Fruit fly (Drosophila melanogaster) whole organism, wandering third instar larva: ENCODE data around the gene CG11975.
A peak's percentile ranks its signal among the peaks of the same experiment; 100 is the strongest.

ENCODE experiments used
- Abd-B ChIP-seq: fragments of >200 bp; optimal IDR thresholded peaks from 2 replicates; lab custom pipeline; 2017; ENCODE audit warnings: missing biosample characterization, missing genetic modification characterization
- CG32264 ChIP-seq: fragments of 200-800 bp; sonication (Bioruptor generic); optimal IDR thresholded peaks from 2 replicates; lab custom pipeline; 2016; ENCODE audit warnings: missing biosample characterization, missing genetic modification characterization
- CG9705 ChIP-seq: fragments of 200-800 bp; sonication (Bioruptor generic); optimal IDR thresholded peaks from 2 replicates; lab custom pipeline; 2018; ENCODE audit warnings: missing biosample characterization, mild to moderate bottlenecking, missing genetic modification characterization
- CrebA ChIP-seq: fragments of 200-800 bp; sonication (Bioruptor generic); optimal IDR thresholded peaks from 2 replicates; lab custom pipeline; 2016; ENCODE audit warnings: missing biosample characterization, mild to moderate bottlenecking, missing genetic modification characterization, borderline replicate concordance
- Dif ChIP-seq: fragments of 200-275, 200-300 bp; sonication (Bioruptor generic); optimal IDR thresholded peaks from 2 replicates; lab custom pipeline; 2018; ENCODE audit warnings: missing biosample characterization, missing genetic modification characterization; ENCODE audit not compliant: partially characterized antibody
- GATAd ChIP-seq: sonication (Bioruptor generic); optimal IDR thresholded peaks from 2 replicates; lab custom pipeline; 2016; ENCODE audit warnings: missing biosample characterization, missing genetic modification characterization
- HLH106 ChIP-seq: fragments of 200-800 bp; optimal IDR thresholded peaks from 3 replicates; lab custom pipeline; 2019; ENCODE audit warnings: missing biosample characterization, mild to moderate bottlenecking, missing genetic modification characterization, moderate library complexity
- Hnf4 ChIP-seq: fragments of 200-800 bp; sonication (Bioruptor generic); optimal IDR thresholded peaks from 2 replicates; lab custom pipeline; 2016; ENCODE audit warnings: missing biosample characterization, mild to moderate bottlenecking, missing genetic modification characterization
- Hr78 ChIP-seq: fragments of >200 bp; optimal IDR thresholded peaks from 2 replicates; lab custom pipeline; 2017; ENCODE audit warnings: missing biosample characterization, missing genetic modification characterization
- Hr83 ChIP-seq: fragments of 200-300 bp; sonication (Bioruptor generic); optimal IDR thresholded peaks from 2 replicates; lab custom pipeline; 2016; ENCODE audit warnings: missing biosample characterization, mild to moderate bottlenecking, missing genetic modification characterization, moderate library complexity; ENCODE audit not compliant: poor library complexity, severe bottlenecking
- Jra ChIP-seq: sonication (Bioruptor generic); optimal IDR thresholded peaks from 2 replicates; lab custom pipeline; 2016; ENCODE audit warnings: missing biosample characterization, missing genetic modification characterization
- Mio ChIP-seq: sonication (Bioruptor generic); optimal IDR thresholded peaks from 2 replicates; lab custom pipeline; 2016; ENCODE audit warnings: missing biosample characterization, missing genetic modification characterization
- Myc ChIP-seq: fragments of >200 bp; optimal IDR thresholded peaks from 2 replicates; lab custom pipeline; 2017
- N ChIP-seq: fragments of >200 bp; optimal IDR thresholded peaks from 2 replicates; lab custom pipeline; 2018; ENCODE audit warnings: missing biosample characterization, missing external identifiers, missing genetic modification characterization
- OdsH ChIP-seq: fragments of 200-800 bp; sonication (Bioruptor generic); optimal IDR thresholded peaks from 2 replicates; lab custom pipeline; 2016; ENCODE audit warnings: missing biosample characterization, mild to moderate bottlenecking, missing genetic modification characterization
- Rel ChIP-seq, 2 experiments: fragments of 200-800 bp; sonication (Bioruptor generic) in 1 of 2; optimal IDR thresholded peaks; 2 replicates in 1 of 2; 3 replicates in 1 of 2; lab custom pipeline; 2016 to 2019; ENCODE audit warnings: mild to moderate bottlenecking in 2 of 2, missing biosample characterization in 2 of 2, missing genetic modification characterization in 2 of 2, moderate library complexity in 1 of 2
- Sp1 ChIP-seq: fragments of 200-800 bp; sonication (Bioruptor generic); optimal IDR thresholded peaks from 3 replicates; lab custom pipeline; 2019; ENCODE audit warnings: missing biosample characterization, mild to moderate bottlenecking, missing genetic modification characterization, moderate library complexity
- Vsx2 ChIP-seq: fragments of 200-300, 225-300 bp; sonication (Bioruptor generic); optimal IDR thresholded peaks from 2 replicates; lab custom pipeline; 2018; ENCODE audit warnings: missing biosample characterization, missing genetic modification characterization; ENCODE audit not compliant: partially characterized antibody
- brk ChIP-seq: fragments of 200-800 bp; sonication (Bioruptor generic); optimal IDR thresholded peaks from 2 replicates; lab custom pipeline; 2016; ENCODE audit warnings: missing biosample characterization, mild to moderate bottlenecking, missing genetic modification characterization
- dl ChIP-seq, 2 experiments: fragments of 175-275, 200-275 bp in 1 of 2; fragments of 200-275 bp in 1 of 2; sonication (Bioruptor generic); optimal IDR thresholded peaks; lab custom pipeline; 2018; ENCODE audit warnings: mild to moderate bottlenecking in 2 of 2, missing biosample characterization in 2 of 2, missing genetic modification characterization in 2 of 2, moderate library complexity in 2 of 2; ENCODE audit not compliant: partially characterized antibody in 2 of 2, insufficient read depth in 1 of 2
- dmrt93B ChIP-seq: fragments of 200-800 bp; sonication (Bioruptor generic); optimal IDR thresholded peaks from 2 replicates; lab custom pipeline; 2018; ENCODE audit warnings: missing biosample characterization, mild to moderate bottlenecking, missing genetic modification characterization
- dsf ChIP-seq: sonication (Bioruptor generic); optimal IDR thresholded peaks from 2 replicates; lab custom pipeline; 2016; ENCODE audit warnings: missing biosample characterization, missing genetic modification characterization, borderline replicate concordance
- ey ChIP-seq: fragments of 200-800 bp; sonication (Bioruptor generic); optimal IDR thresholded peaks from 2 replicates; lab custom pipeline; 2016; ENCODE audit warnings: missing biosample characterization, missing genetic modification characterization
- foxo ChIP-seq, 2 experiments: fragments of 200-800 bp; sonication (Bioruptor generic); optimal IDR thresholded peaks; 2 replicates in 1 of 2; 3 replicates in 1 of 2; lab custom pipeline; 2016 to 2017; ENCODE audit warnings: missing biosample characterization in 2 of 2, missing genetic modification characterization in 2 of 2
- fru ChIP-seq: fragments of 200-800 bp; sonication (Bioruptor generic); optimal IDR thresholded peaks from 3 replicates; lab custom pipeline; 2016; ENCODE audit warnings: missing biosample characterization, mild to moderate bottlenecking, missing genetic modification characterization
- h ChIP-seq: fragments of 200-800 bp; sonication (Bioruptor generic); optimal IDR thresholded peaks from 3 replicates; lab custom pipeline; 2016; ENCODE audit warnings: missing biosample characterization, mild to moderate bottlenecking, missing genetic modification characterization
- pan ChIP-seq: fragments of >200 bp; optimal IDR thresholded peaks from 2 replicates; lab custom pipeline; 2017
- psq ChIP-seq: fragments of 200-800 bp; sonication (Bioruptor generic); optimal IDR thresholded peaks from 3 replicates; lab custom pipeline; 2017; ENCODE audit warnings: missing biosample characterization, mild to moderate bottlenecking, missing genetic modification characterization, moderate library complexity
- rgr ChIP-seq: fragments of 200-800 bp; sonication (Bioruptor generic); optimal IDR thresholded peaks from 3 replicates; lab custom pipeline; 2016; ENCODE audit warnings: missing biosample characterization, mild to moderate bottlenecking, missing genetic modification characterization
- sage ChIP-seq: fragments of 200-800 bp; sonication (Bioruptor generic); optimal IDR thresholded peaks from 2 replicates; lab custom pipeline; 2016; ENCODE audit warnings: missing biosample characterization, mild to moderate bottlenecking, missing genetic modification characterization
- usp ChIP-seq: fragments of >200 bp; optimal IDR thresholded peaks from 2 replicates; lab custom pipeline; 2017; ENCODE audit warnings: missing biosample characterization, missing genetic modification characterization
- woc ChIP-seq: sonication (Bioruptor generic); optimal IDR thresholded peaks from 2 replicates; lab custom pipeline; 2016; ENCODE audit warnings: missing biosample characterization, mild to moderate bottlenecking, missing genetic modification characterization

Gene CG11975

DNA sequence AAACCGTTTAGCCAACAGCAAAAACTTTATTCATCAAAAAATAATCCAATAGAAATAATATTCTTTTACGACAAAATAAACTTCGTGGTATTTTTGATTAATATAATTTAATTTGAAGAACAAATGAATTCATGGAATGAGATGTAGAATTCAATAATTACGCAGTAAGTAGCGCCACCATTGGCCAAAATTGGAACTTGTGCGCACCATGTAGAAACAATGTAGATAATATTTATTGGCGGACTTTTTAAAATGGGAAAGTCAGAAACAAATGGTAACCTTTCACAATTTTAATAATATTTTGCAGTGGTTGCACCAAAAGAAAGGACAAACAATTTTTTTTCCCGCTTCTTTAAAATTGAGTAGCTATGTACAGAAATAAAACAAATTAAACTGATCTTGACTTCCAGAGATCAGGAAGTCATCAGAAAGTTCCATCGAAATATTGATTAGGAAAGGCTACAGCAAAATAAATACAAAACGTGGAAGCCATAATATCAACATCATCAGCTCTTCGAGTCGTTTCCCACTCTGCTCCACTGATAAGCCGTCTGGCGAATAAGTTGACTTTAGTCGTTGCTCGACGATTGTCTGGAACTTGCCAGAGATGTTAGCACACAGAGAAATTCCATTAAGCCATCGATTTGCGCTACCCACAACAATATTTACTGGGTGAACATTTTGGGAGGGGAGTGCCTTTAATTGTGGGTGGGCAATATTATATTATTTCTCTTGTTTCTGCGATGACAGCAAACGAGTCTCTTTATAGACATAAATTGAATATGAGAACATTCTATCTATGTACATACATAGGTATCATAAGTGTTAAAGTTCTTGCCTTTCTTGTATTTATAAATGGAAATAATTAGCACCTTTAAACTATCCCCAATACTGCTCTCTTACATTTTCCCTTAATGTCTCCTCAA lies 12.9 kb upstream of the CG11975 start:
- TF ChIP-seq brk (peak; percentile 13), usp (GFP tag; lab: Kevin White, UChicago) (no peak), h (GFP tag; lab: Kevin White, UChicago) (peak; percentile 13), fru (GFP tag; lab: Kevin White, UChicago) (peak; percentile 23), Jra (GFP tag; lab: Kevin White, UChicago) (no peak), foxo (GFP tag; optimal IDR thresholded peaks at IDR 0.05; lab: Kevin White, UChicago) (peak in 1 of 2 experiments; percentile 7)
- TF ChIP-seq, all 38 proteins: peak for 4

DNA sequence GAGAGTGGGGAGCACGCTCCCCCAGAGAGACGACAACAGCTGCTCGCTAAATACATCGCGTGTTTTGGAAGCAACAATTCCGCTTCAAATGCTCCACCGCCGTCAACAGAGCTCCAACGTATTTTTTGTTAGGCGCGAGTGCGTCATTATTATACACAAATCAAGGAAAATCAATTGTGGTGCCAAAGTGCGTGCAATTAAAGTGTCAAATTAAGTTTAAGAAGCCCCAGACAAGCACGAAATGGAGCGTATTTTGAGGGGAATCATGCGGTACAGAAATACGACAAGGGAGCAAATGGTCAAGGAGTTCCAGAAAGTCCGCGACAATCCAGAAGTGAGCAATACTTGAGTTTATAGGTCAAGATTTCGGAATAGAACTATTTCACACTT lies 12.3 kb upstream of the CG11975 start, which contains the start of gene CAHbeta:
CAHbeta (plus strand) TSS at position 85 of the 390 bp plus-strand sequence.
- TF ChIP-seq N (no peak), pan (lab: Kevin White, UChicago) (no peak), dl (GFP tag; optimal IDR thresholded peaks at IDR 0.05; lab: Kevin White, UChicago; ENCODE audit: insufficient read depth in 1 of 2, partially characterized antibody in 2 of 2) (peak; percentile 59 to 60), Dif (peak; percentile 67), CG32264 (GFP tag; lab: Kevin White, UChicago) (no peak), sage (GFP tag; lab: Kevin White, UChicago) (no peak), Jra (GFP tag; lab: Kevin White, UChicago) (no peak), GATAd (GFP tag; lab: Kevin White, UChicago) (no peak)

DNA sequence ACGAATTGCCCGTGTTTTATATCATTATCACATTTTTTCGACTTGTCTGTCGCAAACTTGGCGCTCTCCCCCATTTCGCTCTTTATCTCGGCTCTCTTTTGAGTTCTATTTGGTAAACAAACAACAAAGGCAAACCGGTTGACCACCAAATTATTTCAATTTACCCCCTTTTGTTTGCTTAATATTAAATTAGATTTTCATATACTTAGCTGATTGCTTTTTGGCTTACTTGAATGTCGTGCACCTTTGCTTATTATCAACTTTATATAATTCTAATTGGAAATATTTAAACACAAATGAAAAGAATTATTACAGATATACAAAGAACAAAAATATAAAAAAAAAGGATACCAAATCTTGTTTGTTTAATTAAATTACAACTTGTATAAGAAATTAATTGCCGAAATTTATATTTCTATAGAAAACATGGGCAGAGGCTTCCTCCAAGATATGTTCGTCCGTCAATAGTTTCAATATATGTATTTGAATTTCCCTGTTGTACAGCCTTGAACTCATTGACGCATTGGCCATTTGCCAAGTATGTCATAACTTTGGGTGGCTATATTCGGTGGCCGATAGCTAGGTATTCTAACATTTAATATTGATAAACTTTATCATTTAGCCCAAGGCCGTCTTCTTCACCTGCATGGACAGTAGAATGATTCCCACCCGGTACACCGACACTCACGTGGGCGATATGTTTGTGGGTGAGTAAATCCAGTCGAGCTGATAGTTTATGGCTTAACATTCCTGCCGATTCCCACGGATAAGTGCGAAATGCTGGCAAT lies 11.7 kb upstream of the CG11975 start:
- peak; percentile 30 for TF ChIP-seq Dif
- TF ChIP-seq Jra (GFP tag; lab: Kevin White, UChicago): no peak

DNA sequence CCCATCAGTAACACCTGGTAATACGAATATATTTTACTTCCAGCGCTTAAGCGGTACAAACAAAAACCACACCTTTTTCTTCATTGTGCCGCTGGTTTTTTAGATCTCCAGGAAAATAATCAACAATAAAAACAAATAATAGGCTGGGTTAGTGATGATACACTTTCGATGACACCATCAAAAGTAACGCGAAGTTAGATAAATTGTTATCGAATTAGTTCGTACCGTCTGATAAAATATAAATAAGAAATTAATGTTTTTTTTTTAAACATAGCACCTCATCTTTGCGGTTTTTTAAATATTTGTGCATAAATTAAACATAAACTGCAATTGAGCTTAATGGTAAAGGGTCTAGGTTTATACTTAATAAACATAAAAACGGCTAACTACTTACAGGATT lies 8.9 kb upstream of the CG11975 start, which contains the start of gene RagA-B:
RagA-B (minus strand) TSS at position 175 of the 400 bp plus-strand sequence.
- TF ChIP-seq Abd-B (GFP tag; lab: Kevin White, UChicago) (no peak), Hr78 (GFP tag; lab: Kevin White, UChicago) (no peak), Hr83 (GFP tag; lab: Kevin White, UChicago) (no peak), brk (no peak), Jra (GFP tag; lab: Kevin White, UChicago) (no peak), ey (no peak), CG32264 (GFP tag; lab: Kevin White, UChicago) (no peak), h (GFP tag; lab: Kevin White, UChicago) (no peak), dmrt93B (GFP tag; lab: Kevin White, UChicago) (no peak), Mio (GFP tag; lab: Kevin White, UChicago) (no peak), CG9705 (GFP tag; lab: Kevin White, UChicago) (no peak), OdsH (GFP tag; lab: Kevin White, UChicago) (no peak), dsf (GFP tag; lab: Kevin White, UChicago) (no peak), Hnf4 (no peak), GATAd (GFP tag; lab: Kevin White, UChicago) (no peak)

DNA sequence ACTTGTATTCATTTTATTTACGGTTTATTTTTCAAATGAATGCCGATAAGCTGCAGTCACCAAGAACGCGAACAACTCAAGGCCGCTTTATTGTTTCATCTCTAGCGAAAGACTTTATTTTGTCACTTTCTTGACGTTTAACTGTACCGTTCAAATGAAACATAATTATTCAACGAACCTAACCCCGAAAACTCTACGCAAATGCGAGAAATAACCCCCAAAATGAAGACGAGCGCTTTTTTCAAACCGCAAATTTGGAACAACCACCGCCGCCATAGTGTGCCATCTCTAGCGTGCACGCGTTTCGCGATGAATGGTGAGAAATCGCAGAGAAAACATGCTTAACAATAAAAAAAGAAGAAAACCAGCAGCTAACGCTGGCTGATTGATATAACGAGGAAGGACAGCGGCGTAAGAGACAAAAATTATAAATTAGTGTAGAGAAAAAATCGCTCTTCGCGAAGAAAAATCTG lies 8.4 kb upstream of the CG11975 start, which contains the start of gene CG11970:
CG11970 (plus strand) TSS at position 117 of the 473 bp plus-strand sequence.
- TF ChIP-seq GATAd (GFP tag; lab: Kevin White, UChicago) (no peak), CrebA (GFP tag; lab: Kevin White, UChicago) (no peak), OdsH (GFP tag; lab: Kevin White, UChicago) (peak; percentile 24), Sp1 (GFP tag; lab: Kevin White, UChicago) (peak; percentile 42), pan (lab: Kevin White, UChicago) (no peak), sage (GFP tag; lab: Kevin White, UChicago) (no peak), Hr78 (GFP tag; lab: Kevin White, UChicago) (no peak), dmrt93B (GFP tag; lab: Kevin White, UChicago) (no peak), fru (GFP tag; lab: Kevin White, UChicago) (peak; percentile 44), Hnf4 (no peak), dl (GFP tag; optimal IDR thresholded peaks at IDR 0.05; lab: Kevin White, UChicago; ENCODE audit: insufficient read depth in 1 of 2, partially characterized antibody in 2 of 2) (no peak), Myc (lab: Kevin White, UChicago) (peak; percentile 23), h (GFP tag; lab: Kevin White, UChicago) (no peak), HLH106 (tag; lab: Kevin White, UChicago) (peak; percentile 71), Rel (GFP tag; optimal IDR thresholded peaks at IDR 0.05; lab: Kevin White, UChicago) (no peak), Rel (tag; optimal IDR thresholded peaks at IDR 0.05; lab: Kevin White, UChicago) (peak; percentile 15), Vsx2 (GFP tag; lab: Kevin White, UChicago) (no peak), Mio (GFP tag; lab: Kevin White, UChicago) (no peak), Dif (no peak), ey (peak; percentile 37), foxo (GFP tag; optimal IDR thresholded peaks at IDR 0.05; lab: Kevin White, UChicago) (peak in 1 of 2 experiments; percentile 48), CG9705 (GFP tag; lab: Kevin White, UChicago) (peak; percentile 62), woc (GFP tag; lab: Kevin White, UChicago) (peak; percentile 51), dsf (GFP tag; lab: Kevin White, UChicago) (no peak), psq (GFP tag; lab: Kevin White, UChicago) (peak; percentile 26), N (no peak), Jra (GFP tag; lab: Kevin White, UChicago) (peak; percentile 31), Hr83 (GFP tag; lab: Kevin White, UChicago) (peak; percentile 25), rgr (GFP tag; lab: Kevin White, UChicago) (peak; percentile 42), usp (GFP tag; lab: Kevin White, UChicago) (no peak)
